Worm (Caenorhabditis elegans) whole organism, mixed stage, embryonic: Measurements from ENCODE around the gene dyla-1.

Experiments
- bed-3 ChIP-seq: fragments of 200-800 bp; sonication (Bioruptor generic); optimal IDR thresholded peaks from 3 replicates; lab custom pipeline; 2018; ENCODE audit warnings: mild to moderate bottlenecking, missing genetic modification characterization, moderate library complexity, missing compliant biosample characterization
- blmp-1 ChIP-seq: fragments of 150-350 bp; optimal IDR thresholded peaks from 2 replicates; lab custom pipeline; 2014; ENCODE audit warnings: missing biosample characterization, missing genetic modification characterization
- elt-3 ChIP-seq: fragments of 150-350 bp; optimal IDR thresholded peaks from 2 replicates; lab custom pipeline; 2014; ENCODE audit warnings: missing biosample characterization, missing genetic modification characterization
- lsy-2 ChIP-seq: fragments of 150-350 bp; optimal IDR thresholded peaks from 2 replicates; lab custom pipeline; 2014; ENCODE audit warnings: missing biosample characterization, missing genetic modification characterization
- nhr-2 ChIP-seq: fragments of 150-350 bp; optimal IDR thresholded peaks from 2 replicates; lab custom pipeline; 2014; ENCODE audit warnings: missing biosample characterization, missing genetic modification characterization
- nhr-237 ChIP-seq: fragments of 150-350 bp; optimal IDR thresholded peaks from 2 replicates; lab custom pipeline; 2014; ENCODE audit warnings: missing biosample characterization, missing genetic modification characterization
- nhr-28 ChIP-seq: fragments of 150-350 bp; optimal IDR thresholded peaks from 2 replicates; lab custom pipeline; 2014; ENCODE audit warnings: missing biosample characterization, missing genetic modification characterization
- pha-4 ChIP-seq: fragments of 150-350 bp; optimal IDR thresholded peaks from 2 replicates; lab custom pipeline; 2018; ENCODE audit warnings: missing biosample characterization, missing genetic modification reagents, missing genetic modification characterization
- snpc-4 ChIP-seq: fragments of 150-350 bp; optimal IDR thresholded peaks from 2 replicates; lab custom pipeline; 2014; ENCODE audit warnings: missing biosample characterization, missing genetic modification characterization
- zip-8 ChIP-seq: fragments of 150-350 bp; optimal IDR thresholded peaks from 2 replicates; lab custom pipeline; 2014; ENCODE audit warnings: missing biosample characterization, missing genetic modification characterization

- TF ChIP-seq nhr-2 (tag; lab: Kevin White, UChicago) (no peak), snpc-4 (no peak), nhr-28 (no peak), nhr-237 (tag; lab: Kevin White, UChicago) (no peak), blmp-1 (tag; lab: Kevin White, UChicago) (no peak), lsy-2 (tag; lab: Kevin White, UChicago) (no peak), elt-3 (tag; lab: Kevin White, UChicago) (no peak), zip-8 (tag; lab: Kevin White, UChicago) (no peak), bed-3 (GFP tag; lab: Kevin White, UChicago) (no peak), pha-4 (no peak)
Measured at ce11 chrX:16880426-16880825, 39.6 kb downstream of the dyla-1 start, which contains the start of gene acs-9.
